Worm (Caenorhabditis elegans) whole organism, late embryonic: ENCODE measurements around the gene Y71H2AM.20.

Experiments used
- C08G9.2 ChIP-seq: sonication (generic microtip); optimal IDR thresholded peaks from 2 replicates; lab custom pipeline; 2016; ENCODE audit warnings: mild to moderate bottlenecking, missing genetic modification characterization, moderate library complexity, missing compliant biosample characterization
- C38D4.7 ChIP-seq: fragments of 200-800 bp; sonication (Bioruptor generic); optimal IDR thresholded peaks from 2 replicates; lab custom pipeline; 2018; ENCODE audit warnings: mild to moderate bottlenecking, missing genetic modification characterization, moderate library complexity, missing compliant biosample characterization
- F13H6.1 ChIP-seq: sonication (generic microtip); optimal IDR thresholded peaks from 2 replicates; lab custom pipeline; 2016; ENCODE audit warnings: missing genetic modification characterization, missing compliant biosample characterization
- K02D7.2 ChIP-seq: sonication (generic microtip); optimal IDR thresholded peaks from 2 replicates; lab custom pipeline; 2017; ENCODE audit warnings: mild to moderate bottlenecking, missing genetic modification characterization, missing compliant biosample characterization
- Y22D7AL.16 ChIP-seq: sonication (generic microtip); optimal IDR thresholded peaks from 2 replicates; lab custom pipeline; 2016; ENCODE audit warnings: missing genetic modification characterization, missing compliant biosample characterization
- ceh-14 ChIP-seq: sonication (generic microtip); optimal IDR thresholded peaks from 2 replicates; lab custom pipeline; 2016; ENCODE audit warnings: missing genotype, missing genetic modification characterization, missing compliant biosample characterization
- ceh-18 ChIP-seq: sonication (generic microtip); optimal IDR thresholded peaks from 2 replicates; lab custom pipeline; 2016; ENCODE audit warnings: missing genetic modification characterization, missing compliant biosample characterization
- ceh-19 ChIP-seq: fragments of 200-800 bp; sonication (Bioruptor generic); optimal IDR thresholded peaks from 2 replicates; lab custom pipeline; 2018; ENCODE audit warnings: mild to moderate bottlenecking, missing genetic modification characterization, missing compliant biosample characterization
- ceh-2 ChIP-seq: sonication (generic microtip); optimal IDR thresholded peaks from 2 replicates; lab custom pipeline; 2016; ENCODE audit warnings: missing genotype, missing genetic modification characterization, missing compliant biosample characterization
- ceh-30 ChIP-seq: fragments of 150-350 bp; optimal IDR thresholded peaks from 2 replicates; lab custom pipeline; 2014; ENCODE audit warnings: missing biosample characterization, missing genetic modification characterization
- ceh-31 ChIP-seq: sonication (generic microtip); optimal IDR thresholded peaks from 2 replicates; lab custom pipeline; 2016; ENCODE audit warnings: missing genetic modification characterization, missing compliant biosample characterization
- ceh-34 ChIP-seq: sonication (generic microtip); optimal IDR thresholded peaks from 2 replicates; lab custom pipeline; 2016; ENCODE audit warnings: mild to moderate bottlenecking, missing genetic modification characterization, missing compliant biosample characterization
- ceh-45 ChIP-seq: fragments of 200-800 bp; sonication (Bioruptor generic); IDR thresholded peaks from 2 replicates; pipeline ENCODE4 v1.3.6; 2022; ENCODE audit warnings: missing genetic modification reagents, missing genetic modification characterization, missing compliant biosample characterization
- che-1 ChIP-seq: sonication (generic microtip); optimal IDR thresholded peaks from 2 replicates; lab custom pipeline; 2016; ENCODE audit warnings: mild to moderate bottlenecking, missing genetic modification characterization, missing compliant biosample characterization
- dve-1 ChIP-seq: sonication (generic microtip); optimal IDR thresholded peaks from 2 replicates; lab custom pipeline; 2017; ENCODE audit warnings: antibody characterized with exemption, mild to moderate bottlenecking, missing genetic modification characterization, missing compliant biosample characterization
- elt-4 ChIP-seq: sonication (generic microtip); optimal IDR thresholded peaks from 2 replicates; lab custom pipeline; 2016; ENCODE audit warnings: missing genetic modification characterization, missing compliant biosample characterization
- eyg-1 ChIP-seq: sonication (generic microtip); optimal IDR thresholded peaks from 2 replicates; lab custom pipeline; 2016; ENCODE audit warnings: missing genotype, missing genetic modification characterization, missing compliant biosample characterization
- fax-1 ChIP-seq: sonication (generic microtip); optimal IDR thresholded peaks from 2 replicates; lab custom pipeline; 2016; ENCODE audit warnings: missing genotype, missing genetic modification characterization, missing compliant biosample characterization
- gmeb-2 ChIP-seq: sonication (generic microtip); optimal IDR thresholded peaks from 2 replicates; lab custom pipeline; 2016; ENCODE audit warnings: missing genetic modification characterization, inconsistent platforms, missing compliant biosample characterization
- hlh-15 ChIP-seq: sonication (generic microtip); optimal IDR thresholded peaks from 2 replicates; lab custom pipeline; 2016; ENCODE audit warnings: missing genetic modification characterization, missing compliant biosample characterization
- hlh-30 ChIP-seq: sonication (generic microtip); optimal IDR thresholded peaks from 2 replicates; lab custom pipeline; 2017; ENCODE audit warnings: antibody characterized with exemption, missing genetic modification characterization, missing compliant biosample characterization; ENCODE audit not compliant: insufficient read depth
- hlh-6 ChIP-seq: sonication (generic microtip); optimal IDR thresholded peaks from 2 replicates; lab custom pipeline; 2016; ENCODE audit warnings: missing genotype, missing genetic modification characterization, missing compliant biosample characterization
- hlh-8 ChIP-seq: sonication (generic microtip); optimal IDR thresholded peaks from 2 replicates; lab custom pipeline; 2016; ENCODE audit warnings: missing genotype, missing genetic modification characterization, missing compliant biosample characterization
- lim-6 ChIP-seq: sonication (generic microtip); optimal IDR thresholded peaks from 2 replicates; lab custom pipeline; 2016; ENCODE audit warnings: missing genetic modification characterization, missing compliant biosample characterization
- madf-2 ChIP-seq: sonication (generic microtip); optimal IDR thresholded peaks from 2 replicates; lab custom pipeline; 2017; ENCODE audit warnings: missing genetic modification characterization, missing compliant biosample characterization
- mec-3 ChIP-seq: sonication (generic microtip); optimal IDR thresholded peaks from 2 replicates; lab custom pipeline; 2016; ENCODE audit warnings: borderline replicate concordance, missing genetic modification characterization, missing compliant biosample characterization
- nhr-11 ChIP-seq: fragments of 150-350 bp; optimal IDR thresholded peaks from 2 replicates; lab custom pipeline; 2014; ENCODE audit warnings: missing biosample characterization, missing genetic modification characterization
- npax-4 ChIP-seq: sonication (generic microtip); optimal IDR thresholded peaks from 2 replicates; lab custom pipeline; 2016; ENCODE audit warnings: missing genetic modification characterization, missing compliant biosample characterization
- pag-3 ChIP-seq: sonication (generic microtip); optimal IDR thresholded peaks from 2 replicates; lab custom pipeline; 2016; ENCODE audit warnings: missing compliant biosample characterization, missing genetic modification characterization, borderline replicate concordance
- pat-9 ChIP-seq: fragments of 200-800 bp; sonication (Bioruptor generic); optimal IDR thresholded peaks from 2 replicates; lab custom pipeline; 2018; ENCODE audit warnings: mild to moderate bottlenecking, missing genetic modification characterization, moderate library complexity, missing compliant biosample characterization
- pha-2 ChIP-seq: sonication (generic microtip); optimal IDR thresholded peaks from 2 replicates; lab custom pipeline; 2017; ENCODE audit warnings: mild to moderate bottlenecking, missing genetic modification characterization, missing compliant biosample characterization
- pha-4 ChIP-seq: fragments of 150-350 bp; optimal IDR thresholded peaks from 2 replicates; lab custom pipeline; 2018; ENCODE audit warnings: missing biosample characterization, missing genetic modification reagents, missing genetic modification characterization
- pros-1 ChIP-seq: fragments of 150-350 bp; optimal IDR thresholded peaks from 2 replicates; lab custom pipeline; 2014; ENCODE audit warnings: missing biosample characterization, missing genetic modification reagents, missing genetic modification characterization
- ref-2 ChIP-seq: sonication (generic microtip); optimal IDR thresholded peaks from 2 replicates; lab custom pipeline; 2016; ENCODE audit warnings: missing genetic modification characterization, missing compliant biosample characterization
- rnt-1 ChIP-seq: sonication (generic microtip); optimal IDR thresholded peaks from 2 replicates; lab custom pipeline; 2016; ENCODE audit warnings: missing genetic modification characterization, missing compliant biosample characterization
- sdc-2 ChIP-seq: sonication (generic microtip); optimal IDR thresholded peaks from 2 replicates; lab custom pipeline; 2016; ENCODE audit warnings: missing genotype, missing genetic modification characterization, missing compliant biosample characterization
- syd-9 ChIP-seq: sonication (generic microtip); optimal IDR thresholded peaks from 2 replicates; lab custom pipeline; 2016; ENCODE audit warnings: mild to moderate bottlenecking, missing genetic modification characterization, moderate library complexity, missing compliant biosample characterization
- tbx-2 ChIP-seq: sonication (generic microtip); optimal IDR thresholded peaks from 2 replicates; lab custom pipeline; 2016; ENCODE audit warnings: missing genetic modification characterization, missing compliant biosample characterization
- unc-3 ChIP-seq, 2 experiments: fragments of 200-800 bp in 1 of 2; sonication (Bioruptor generic) in 1 of 2; sonication (generic microtip) in 1 of 2; conservative IDR thresholded peaks in 1 of 2; optimal IDR thresholded peaks in 1 of 2; 2 replicates each; pipeline versions ENCODE4 v1.3.6 to Lab custom; 2016 to 2022; ENCODE audit warnings: missing compliant biosample characterization in 2 of 2, missing genetic modification characterization in 2 of 2, missing genetic modification reagents in 1 of 2
- unc-42 ChIP-seq: sonication (generic microtip); optimal IDR thresholded peaks from 2 replicates; lab custom pipeline; 2016; ENCODE audit warnings: missing genotype, missing genetic modification characterization, missing compliant biosample characterization
- ztf-16 ChIP-seq: sonication (generic microtip); optimal IDR thresholded peaks from 2 replicates; lab custom pipeline; 2017; ENCODE audit warnings: missing genetic modification characterization, missing compliant biosample characterization

Y71H2AM.20 gene

DNA sequence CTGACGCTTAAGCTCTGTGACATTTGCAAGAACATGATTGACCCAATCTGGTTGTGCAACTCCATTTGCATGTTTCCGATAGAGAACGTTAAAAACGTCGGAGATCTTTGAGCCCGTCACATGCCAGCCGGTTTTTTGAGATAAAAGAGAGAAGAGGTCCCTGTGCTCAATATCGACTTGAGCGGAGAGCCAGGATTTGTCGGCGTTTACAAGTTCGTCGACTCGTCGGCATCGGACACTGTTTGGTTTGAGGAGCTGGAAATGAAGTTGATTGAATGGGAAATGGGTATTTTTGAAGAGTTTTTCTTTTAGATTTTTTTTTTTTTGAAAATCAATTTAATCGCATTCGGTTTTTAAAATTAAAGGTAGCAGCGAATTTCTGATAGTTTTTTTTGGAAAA lies 27.7 kb downstream of the Y71H2AM.20 start:
- TF ChIP-seq ceh-45 (no peak), ceh-18 (tag; lab: Kevin White, UChicago) (no peak), ceh-14 (no peak), hlh-15 (tag; lab: Kevin White, UChicago) (no peak), madf-2 (tag; lab: Kevin White, UChicago) (no peak), hlh-30 (tag; lab: Kevin White, UChicago) (no peak), tbx-2 (tag; lab: Kevin White, UChicago) (no peak), pros-1 (no peak), ztf-16 (no peak), ceh-34 (tag; lab: Kevin White, UChicago) (no peak), pag-3 (no peak), ceh-30 (tag; lab: Kevin White, UChicago) (no peak), sdc-2 (no peak), gmeb-2 (tag; lab: Kevin White, UChicago) (no peak), unc-42 (tag; lab: Kevin White, UChicago) (no peak), F13H6.1 (tag; lab: Kevin White, UChicago) (no peak), ceh-19 (GFP tag; lab: Kevin White, UChicago) (no peak)

- TF ChIP-seq npax-4 (tag; lab: Kevin White, UChicago) = no peak
- TF ChIP-seq dve-1 (tag; lab: Kevin White, UChicago) = peak; percentile 72
- TF ChIP-seq rnt-1 (tag; lab: Kevin White, UChicago) = no peak
- TF ChIP-seq, all 69 proteins: peak for 1
These were observed 28.3 kb downstream of the Y71H2AM.20 start for ce11 chrIII:2757478-2757877.

DNA sequence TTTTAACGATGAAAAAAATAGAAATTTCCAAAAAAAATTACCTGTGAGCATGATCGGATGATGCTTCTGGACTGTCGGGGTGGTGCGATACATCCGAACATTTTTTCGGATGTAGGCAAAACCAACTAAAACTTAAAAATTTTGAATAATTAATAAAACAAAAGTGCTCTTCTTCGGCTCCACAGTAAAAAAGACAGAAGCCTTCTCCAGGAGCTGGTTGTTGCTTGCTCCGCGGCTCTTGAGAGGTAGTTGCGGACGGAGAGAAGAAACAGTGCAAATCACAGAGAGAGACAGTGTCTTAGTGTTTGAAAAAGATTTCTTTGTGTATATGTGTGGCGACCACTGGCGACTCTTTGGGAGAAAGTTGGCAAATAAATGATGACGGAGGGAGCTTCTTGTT lies 29.5 kb downstream of the Y71H2AM.20 start, which contains the start of gene gldi-9:
Gene gldi-9 (minus strand): TSS at position 101 of the 400 bp plus-strand sequence.
- TF ChIP-seq hlh-8 (tag; lab: Kevin White, UChicago) (no peak), madf-2 (tag; lab: Kevin White, UChicago) (no peak), ceh-14 (no peak), pha-2 (tag; lab: Kevin White, UChicago) (no peak), Y22D7AL.16 (no peak), ceh-2 (tag; lab: Kevin White, UChicago) (no peak), npax-4 (tag; lab: Kevin White, UChicago) (no peak), elt-4 (tag; lab: Kevin White, UChicago) (no peak), fax-1 (no peak), nhr-11 (tag; lab: Kevin White, UChicago) (no peak), pha-4 (tag; lab: Kevin White, UChicago) (no peak), ref-2 (tag; lab: Kevin White, UChicago) (no peak), K02D7.2 (tag; lab: Kevin White, UChicago) (no peak), eyg-1 (no peak)

- TF ChIP-seq lim-6 (tag; lab: Kevin White, UChicago) (no peak), C38D4.7 (no peak), che-1 (no peak), ceh-2 (tag; lab: Kevin White, UChicago) (no peak), C08G9.2 (tag; lab: Kevin White, UChicago) (no peak), ref-2 (tag; lab: Kevin White, UChicago) (no peak), fax-1 (no peak), ceh-31 (tag; lab: Kevin White, UChicago) (no peak), hlh-6 (tag; lab: Kevin White, UChicago) (no peak), syd-9 (tag; lab: Kevin White, UChicago) (no peak), pag-3 (no peak), pat-9 (tag; lab: Kevin White, UChicago) (no peak), mec-3 (tag; lab: Kevin White, UChicago) (no peak), unc-3 (GFP tag; conservative IDR thresholded peaks at IDR 0.05; lab: Robert Waterston, UW) (no peak), unc-3 (tag; optimal IDR thresholded peaks at IDR 0.05; lab: Kevin White, UChicago) (no peak), npax-4 (tag; lab: Kevin White, UChicago) (no peak), pha-2 (tag; lab: Kevin White, UChicago) (no peak), rnt-1 (tag; lab: Kevin White, UChicago) (no peak), sdc-2 (no peak)
These were observed 39.2 kb downstream of the Y71H2AM.20 start, which contains the start of gene Y71H2AM.14 for ce11 chrIII:2746553-2746952. Gene Y71H2AM.14 (minus strand): TSS chrIII:2746653.
